Fruit fly (Drosophila melanogaster) ovary, adult (tissue): Measurements from ENCODE around the gene CG14142.

Experiments used
- CG17801 ChIP-seq: fragments of 200-800 bp; optimal IDR thresholded peaks from 2 replicates; lab custom pipeline; 2019; ENCODE audit warnings: missing biosample characterization, mild to moderate bottlenecking, missing genetic modification characterization, moderate library complexity; ENCODE audit not compliant: partially characterized antibody

Gene CG14142

DNA sequence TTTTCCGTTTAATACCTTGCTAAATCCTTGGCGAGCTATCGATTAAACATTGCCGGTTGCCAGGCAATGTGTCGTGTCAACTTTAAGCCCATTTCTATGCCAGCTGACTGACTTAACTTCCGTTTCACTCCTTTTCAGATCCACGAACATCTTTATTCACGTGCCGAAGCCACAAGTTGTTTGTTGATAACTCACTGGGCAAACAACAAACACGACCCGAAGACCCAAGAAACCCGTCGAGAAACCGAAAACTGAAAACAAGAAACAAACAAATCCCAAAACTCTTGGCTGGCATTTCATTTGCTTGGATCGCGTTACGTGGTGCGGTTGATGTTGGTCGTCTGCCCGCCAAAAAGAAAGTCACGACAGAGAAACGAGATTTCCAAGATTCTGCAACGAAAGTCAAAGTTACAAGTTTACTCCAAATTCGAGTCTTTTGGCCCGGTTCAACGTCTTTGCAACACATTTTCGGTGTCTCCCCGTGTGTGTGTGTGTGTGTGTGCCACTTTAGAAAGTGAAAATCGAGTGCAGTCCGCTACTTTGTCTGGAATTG, 22.5 kb upstream of the CG14142 start, which contains the start of gene CG6216:
CG6216 (minus strand) TSS at position 51 of the 553 bp plus-strand sequence.
- TF ChIP-seq CG17801 (GFP tag; lab: Kevin White, UChicago): no peak

dm6 chr3L:11155380-11155779, 17.9 kb upstream of the CG14142 start:
- no peak for TF ChIP-seq CG17801 (GFP tag; lab: Kevin White, UChicago)

DNA sequence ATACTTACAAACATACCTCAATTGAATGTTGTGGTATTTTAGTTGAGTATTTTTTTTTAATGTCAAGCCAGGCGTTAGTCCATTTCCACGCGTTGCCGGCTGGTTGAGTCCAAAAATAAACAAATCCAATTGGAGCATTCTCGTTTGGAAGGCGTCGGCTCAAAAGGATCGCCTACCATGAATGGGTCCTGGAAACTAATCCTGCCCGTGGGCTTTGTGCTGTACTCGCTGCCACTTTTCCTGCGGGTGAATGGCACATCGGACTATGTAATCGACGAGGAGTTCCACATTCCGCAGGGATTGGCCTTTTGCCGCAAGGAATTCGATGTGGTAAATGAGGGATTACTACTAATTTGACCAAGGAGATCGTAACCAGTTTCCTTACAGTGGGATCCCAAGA, 8.4 kb upstream of the CG14142 start, which contains the start of gene Alg10:
Alg10 (plus strand) TSS at position 73 of the 400 bp plus-strand sequence.
- TF ChIP-seq CG17801 (GFP tag; lab: Kevin White, UChicago): no peak

- TF ChIP-seq CG17801 (GFP tag; lab: Kevin White, UChicago): peak; percentile 75
Observed at dm6 chr3L:11169299-11170181, 3.8 kb upstream of the CG14142 start, which contains the start of the genes wls and Adck5. wls (minus strand) TSS chr3L:11169625. Adck5 (plus strand) TSS chr3L:11169817.

DNA sequence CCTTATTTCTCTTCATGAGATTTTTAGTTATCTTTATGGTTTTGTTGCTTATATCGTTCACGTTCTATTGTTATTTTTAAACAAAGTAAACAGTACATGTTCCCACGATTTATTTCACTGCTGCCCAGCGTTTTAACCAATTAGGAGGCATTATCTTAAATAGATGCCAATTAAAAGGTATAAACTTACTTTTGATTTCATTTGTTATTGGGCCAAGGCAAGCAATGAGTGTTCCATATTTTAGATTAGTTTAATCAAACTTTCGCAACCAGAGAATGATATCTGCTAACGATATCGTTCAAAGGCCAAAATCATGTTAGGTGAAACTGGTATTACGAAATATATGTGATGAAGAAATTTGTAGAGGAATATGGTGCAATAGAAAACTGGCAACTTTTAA, 9.7 kb downstream of the CG14142 start:
- TF ChIP-seq CG17801 (GFP tag; lab: Kevin White, UChicago): no peak

dm6 chr3L:11183965-11184364, 10.7 kb downstream of the CG14142 start:
- TF ChIP-seq CG17801 (GFP tag; lab: Kevin White, UChicago): no peak

dm6 chr3L:11186768-11187167, 13.5 kb downstream of the CG14142 start:
- TF ChIP-seq CG17801 (GFP tag; lab: Kevin White, UChicago): no peak

- no peak for TF ChIP-seq CG17801 (GFP tag; lab: Kevin White, UChicago)
Observed at dm6 chr3L:11190022-11190421, 16.7 kb downstream of the CG14142 start.

dm6 chr3L:11195275-11195674, 22.0 kb downstream of the CG14142 start:
- TF ChIP-seq CG17801 (GFP tag; lab: Kevin White, UChicago): no peak

- TF ChIP-seq CG17801 (GFP tag; lab: Kevin White, UChicago): no peak
Observed at dm6 chr3L:11196860-11197259, 23.5 kb downstream of the CG14142 start.

- TF ChIP-seq CG17801 (GFP tag; lab: Kevin White, UChicago): peak; percentile 79
Observed at dm6 chr3L:11197291-11198021, 24.1 kb downstream of the CG14142 start, which contains the start of gene GlcAT-P. GlcAT-P (minus strand) TSS chr3L:11197536.

- no peak for TF ChIP-seq CG17801 (GFP tag; lab: Kevin White, UChicago)
Observed at dm6 chr3L:11198375-11198774, 25.1 kb downstream of the CG14142 start.

DNA sequence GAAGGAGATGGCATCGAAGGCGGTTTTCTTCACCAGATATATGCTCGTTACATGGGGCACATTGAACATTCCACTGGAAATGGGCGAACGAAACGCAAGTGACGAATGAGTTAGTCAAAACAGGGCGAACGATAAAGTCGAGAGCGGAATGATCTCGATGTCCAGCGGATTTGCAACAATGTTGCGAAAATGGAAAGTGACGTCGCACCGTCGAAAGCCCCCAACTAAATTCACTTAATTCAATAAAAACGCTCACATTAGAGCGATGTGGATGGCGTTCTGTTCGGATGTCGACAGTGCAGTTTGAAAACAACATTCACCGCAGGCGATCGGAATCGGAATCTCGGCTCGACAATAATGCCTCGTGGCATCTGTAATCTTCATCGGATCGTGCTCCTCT, 26.0 kb downstream of the CG14142 start, which contains the start of gene CG7607:
CG7607 (plus strand) TSS at position 301 of the 400 bp plus-strand sequence.
- TF ChIP-seq CG17801 (GFP tag; lab: Kevin White, UChicago): no peak

- TF ChIP-seq CG17801 (GFP tag; lab: Kevin White, UChicago): no peak
Observed at dm6 chr3L:11201051-11201450, 27.7 kb downstream of the CG14142 start, which contains the start of gene nkt. nkt (plus strand) TSS chr3L:11201351.
